Worm (Caenorhabditis elegans): ENCODE results near the gene sre-4.

The sre-4 gene

ce11 chrIV:9795250-9795649 lies 10.7 kb upstream of the sre-4 start:
- TF ChIP-seq nhr-25 (tag; optimal IDR thresholded peaks at IDR 0.05) (no peak), sea-2 (GFP tag; optimal IDR thresholded peaks at IDR 0.05) (no peak), pqm-1 (tag; optimal IDR thresholded peaks at IDR 0.05) (no peak), nhr-12 (tag; optimal IDR thresholded peaks at IDR 0.05) (no peak), egl-5 (tag; optimal IDR thresholded peaks at IDR 0.05) (no peak), fos-1 (tag; optimal IDR thresholded peaks at IDR 0.05) (no peak), lin-15B (tag; optimal IDR thresholded peaks at IDR 0.05) (no peak), ama-1 (optimal IDR thresholded peaks at IDR 0.05) (no peak), zag-1 (tag; optimal IDR thresholded peaks at IDR 0.05) (no peak), egl-27 (tag; optimal IDR thresholded peaks at IDR 0.05) (no peak)

DNA sequence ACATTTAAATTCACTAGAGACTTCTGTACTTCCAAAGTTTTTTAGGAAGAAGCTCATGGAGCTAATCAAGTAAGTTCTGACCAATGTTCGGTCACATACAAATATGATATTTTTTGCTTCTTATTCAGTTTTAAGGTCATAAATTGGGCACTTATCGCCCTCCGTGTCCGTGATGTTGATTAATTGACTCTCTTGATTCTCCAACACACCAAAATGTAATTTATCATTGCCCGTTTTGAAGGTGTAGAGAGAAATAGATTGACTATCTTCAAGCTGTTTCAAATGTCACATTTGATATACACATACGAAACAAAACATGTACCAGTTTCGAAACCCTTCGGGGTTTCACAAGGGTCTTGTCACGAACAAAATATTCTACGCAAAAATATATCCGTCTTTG lies 6.1 kb upstream of the sre-4 start:
- no peak for TF ChIP-seq skn-1 (tag; optimal IDR thresholded peaks at IDR 0.05)
- TF ChIP-seq unc-62 (GFP tag; optimal IDR thresholded peaks at IDR 0.05) = peak; percentile 68
- no peak for TF ChIP-seq elt-2 (tag; optimal IDR thresholded peaks at IDR 0.05)
- TF ChIP-seq nfya-1 (tag; optimal IDR thresholded peaks at IDR 0.05; ENCODE audit: insufficient read depth) = no peak
- TF ChIP-seq ZK546.5 (tag; optimal IDR thresholded peaks at IDR 0.05) = no peak
- TF ChIP-seq ama-1 (optimal IDR thresholded peaks at IDR 0.05) = no peak
- no peak for TF ChIP-seq nhr-67 (tag; optimal IDR thresholded peaks at IDR 0.05)
- TF ChIP-seq nhr-11 (tag; optimal IDR thresholded peaks at IDR 0.05) = no peak
- TF ChIP-seq hmg-11 (tag; optimal IDR thresholded peaks at IDR 0.05) = no peak
- TF ChIP-seq lin-39 (tag; optimal IDR thresholded peaks at IDR 0.05) = peak; percentile 60
- no peak for TF ChIP-seq fos-1 (tag; optimal IDR thresholded peaks at IDR 0.05)
- TF ChIP-seq lin-15B (tag; optimal IDR thresholded peaks at IDR 0.05) = no peak
- TF ChIP-seq ztf-11 (tag; optimal IDR thresholded peaks at IDR 0.05) = no peak
- TF ChIP-seq ceh-9 (tag; optimal IDR thresholded peaks at IDR 0.05) = no peak
- no peak for TF ChIP-seq elt-1 (tag; optimal IDR thresholded peaks at IDR 0.05)
- TF ChIP-seq nhr-25 (tag; optimal IDR thresholded peaks at IDR 0.05) = peak; percentile 36

ce11 chrIV:9789496-9789895 lies 4.9 kb upstream of the sre-4 start, which contains the start of gene T13F2.4:
T13F2.4 (plus strand) TSS chrIV:9789796.
- TF ChIP-seq nhr-23 (tag; optimal IDR thresholded peaks at IDR 0.05) (no peak), nhr-12 (tag; optimal IDR thresholded peaks at IDR 0.05) (no peak), nhr-28 (tag; optimal IDR thresholded peaks at IDR 0.05) (no peak), ztf-11 (tag; optimal IDR thresholded peaks at IDR 0.05) (no peak)

ce11 chrIV:9778016-9778415 lies 6.6 kb downstream of the sre-4 start, which contains the start of gene T13F2.6:
T13F2.6 (plus strand) TSS chrIV:9778321.
- no peak for TF ChIP-seq nhr-43 (tag; optimal IDR thresholded peaks at IDR 0.05; ENCODE audit: poor library complexity, severe bottlenecking)
- no peak for TF ChIP-seq elt-2 (tag; optimal IDR thresholded peaks at IDR 0.05)
- TF ChIP-seq nhr-237 (tag; optimal IDR thresholded peaks at IDR 0.05) = no peak
- no peak for TF ChIP-seq mdl-1 (tag; optimal IDR thresholded peaks at IDR 0.05)
- TF ChIP-seq ztf-4 (tag; optimal IDR thresholded peaks at IDR 0.05) = no peak
- TF ChIP-seq elt-3 (tag; optimal IDR thresholded peaks at IDR 0.05) = no peak
- TF ChIP-seq fkh-10 (GFP tag; optimal IDR thresholded peaks at IDR 0.05) = no peak

- TF ChIP-seq eor-1 (tag; optimal IDR thresholded peaks at IDR 0.05) (no peak), mdl-1 (tag; optimal IDR thresholded peaks at IDR 0.05) (no peak), nhr-12 (tag; optimal IDR thresholded peaks at IDR 0.05) (no peak), sea-2 (GFP tag; optimal IDR thresholded peaks at IDR 0.05) (no peak), nhr-43 (tag; optimal IDR thresholded peaks at IDR 0.05; ENCODE audit: poor library complexity, severe bottlenecking) (no peak), ceh-9 (tag; optimal IDR thresholded peaks at IDR 0.05) (no peak), elt-2 (tag; optimal IDR thresholded peaks at IDR 0.05) (no peak), fkh-10 (GFP tag; optimal IDR thresholded peaks at IDR 0.05) (no peak), nfya-1 (tag; optimal IDR thresholded peaks at IDR 0.05; ENCODE audit: insufficient read depth) (peak; percentile 56), pqm-1 (tag; optimal IDR thresholded peaks at IDR 0.05) (no peak), egl-5 (tag; optimal IDR thresholded peaks at IDR 0.05) (peak; percentile 85), hmg-11 (tag; optimal IDR thresholded peaks at IDR 0.05) (no peak), nhr-25 (tag; optimal IDR thresholded peaks at IDR 0.05) (peak; percentile 49), elt-3 (tag; optimal IDR thresholded peaks at IDR 0.05) (no peak), lin-15B (tag; optimal IDR thresholded peaks at IDR 0.05) (peak; percentile 34), daf-12 (tag; optimal IDR thresholded peaks at IDR 0.05) (no peak), ztf-11 (tag; optimal IDR thresholded peaks at IDR 0.05) (no peak), nhr-67 (tag; optimal IDR thresholded peaks at IDR 0.05) (no peak), lsy-12 (tag; optimal IDR thresholded peaks at IDR 0.05) (no peak), tbx-2 (tag; optimal IDR thresholded peaks at IDR 0.05) (no peak), lin-39 (tag; optimal IDR thresholded peaks at IDR 0.05) (peak; percentile 36), ceh-28 (tag; optimal IDR thresholded peaks at IDR 0.05) (no peak), pha-4 (tag; optimal IDR thresholded peaks at IDR 0.05) (no peak)
Observed at ce11 chrIV:9777535-9777934, 7.1 kb downstream of the sre-4 start, which contains the start of gene sna-2. sna-2 (minus strand) TSS chrIV:9777634.
